Fruit fly (Drosophila melanogaster): ENCODE results near the gene CG45081.
A peak's percentile ranks its signal among the peaks of the same experiment; 100 is the strongest.

Gene CG45081

dm6 chr3L:19293178-19293741 is 27.4 kb downstream of the CG45081 start:
- TF ChIP-seq rn (GFP tag; IDR thresholded peaks at IDR 0.05) = no peak
- no peak for TF ChIP-seq CG10348 (GFP tag; IDR thresholded peaks at IDR 0.05)
- TF ChIP-seq fd96Ca (GFP tag; IDR thresholded peaks at IDR 0.05) = peak; percentile 10; the same call in 1 of the 3 replicates
- TF ChIP-seq CG34367 (tag; optimal IDR thresholded peaks at IDR 0.05) = no peak
- 0 out of 2 replicates have a peak, but pooled peaks have one; percentile 22 for TF ChIP-seq CG12605 (GFP tag; IDR thresholded peaks at IDR 0.05)
- TF ChIP-seq CG8301 (tag; optimal IDR thresholded peaks at IDR 0.05) = no peak
- no peak for TF ChIP-seq gl (tag; optimal IDR thresholded peaks at IDR 0.05)
- peak; percentile 67 for TF ChIP-seq EcR (GFP tag; optimal IDR thresholded peaks at IDR 0.05)

dm6 chr3L:19294235-19294612 is 28.4 kb downstream of the CG45081 start, which contains the start of gene fal:
fal (plus strand) TSS chr3L:19294564.
- no peak for TF ChIP-seq CG17806 (tag; optimal IDR thresholded peaks at IDR 0.05)
- no peak for TF ChIP-seq CG15710 (tag; optimal IDR thresholded peaks at IDR 0.05)
- TF ChIP-seq CG8159 (tag; optimal IDR thresholded peaks at IDR 0.05) = no peak
- no peak for TF ChIP-seq CG32121 (GFP tag; IDR thresholded peaks at IDR 0.05)
- TF ChIP-seq CG13204 (GFP tag; optimal IDR thresholded peaks at IDR 0.05) = no peak
- no peak for TF ChIP-seq D1 (tag; optimal IDR thresholded peaks at IDR 0.05)
- TF ChIP-seq CG8301 (tag; optimal IDR thresholded peaks at IDR 0.05) = no peak
- TF ChIP-seq Pif1B (GFP tag; optimal IDR thresholded peaks at IDR 0.05) = no peak
- no peak for TF ChIP-seq Snoo (tag; optimal IDR thresholded peaks at IDR 0.05)
- TF ChIP-seq CG4496 (GFP tag; IDR thresholded peaks at IDR 0.05) = no peak
- no peak for TF ChIP-seq CG12605 (GFP tag; IDR thresholded peaks at IDR 0.05)
- no peak for TF ChIP-seq CG9948 (tag; optimal IDR thresholded peaks at IDR 0.05)
- no peak for TF ChIP-seq CG34367 (tag; optimal IDR thresholded peaks at IDR 0.05)
- TF ChIP-seq Pif1A (GFP tag; optimal IDR thresholded peaks at IDR 0.05) = no peak
- TF ChIP-seq EcR (GFP tag; optimal IDR thresholded peaks at IDR 0.05) = no peak

dm6 chr3L:19294613-19295299 is 28.9 kb downstream of the CG45081 start:
- TF ChIP-seq CG4496 (GFP tag; IDR thresholded peaks at IDR 0.05) (no peak), Ets98B (GFP tag; IDR thresholded peaks at IDR 0.05) (peak; percentile 33; the same call in 1 of the 2 replicates), EcR (GFP tag; optimal IDR thresholded peaks at IDR 0.05) (no peak), rn (GFP tag; IDR thresholded peaks at IDR 0.05) (no peak), D1 (tag; optimal IDR thresholded peaks at IDR 0.05) (peak; percentile 36), fd96Ca (GFP tag; IDR thresholded peaks at IDR 0.05) (no peak; the same call in 2 of the 3 replicates), CG12605 (GFP tag; IDR thresholded peaks at IDR 0.05) (no peak; the same call in 1 of the 2 replicates), gl (tag; optimal IDR thresholded peaks at IDR 0.05) (no peak), CG32121 (GFP tag; IDR thresholded peaks at IDR 0.05) (peak; percentile 55), Pif1B (GFP tag; optimal IDR thresholded peaks at IDR 0.05) (peak; percentile 32), CG9948 (tag; optimal IDR thresholded peaks at IDR 0.05) (no peak), CG8301 (tag; optimal IDR thresholded peaks at IDR 0.05) (peak; percentile 55), CG8159 (tag; optimal IDR thresholded peaks at IDR 0.05) (no peak)

- TF ChIP-seq gl (tag; optimal IDR thresholded peaks at IDR 0.05) (no peak), CG9948 (tag; optimal IDR thresholded peaks at IDR 0.05) (no peak), Snoo (tag; optimal IDR thresholded peaks at IDR 0.05) (no peak), Pif1B (GFP tag; optimal IDR thresholded peaks at IDR 0.05) (peak; percentile 63), CG12605 (GFP tag; IDR thresholded peaks at IDR 0.05) (peak; percentile 84), CG32121 (GFP tag; IDR thresholded peaks at IDR 0.05) (peak; percentile 93), EcR (GFP tag; optimal IDR thresholded peaks at IDR 0.05) (no peak), CG13204 (GFP tag; optimal IDR thresholded peaks at IDR 0.05) (no peak), rn (GFP tag; IDR thresholded peaks at IDR 0.05) (peak; percentile 75), CG10348 (GFP tag; IDR thresholded peaks at IDR 0.05) (peak; percentile 76), D1 (tag; optimal IDR thresholded peaks at IDR 0.05) (no peak), fd96Ca (GFP tag; IDR thresholded peaks at IDR 0.05) (peak; percentile 81), Pif1A (GFP tag; optimal IDR thresholded peaks at IDR 0.05) (peak; percentile 73), CG4496 (GFP tag; IDR thresholded peaks at IDR 0.05) (peak; percentile 92), CG15710 (tag; optimal IDR thresholded peaks at IDR 0.05) (no peak), CG17806 (tag; optimal IDR thresholded peaks at IDR 0.05) (no peak), CG34367 (tag; optimal IDR thresholded peaks at IDR 0.05) (no peak), Ets98B (GFP tag; IDR thresholded peaks at IDR 0.05) (peak; percentile 92), CG8159 (tag; optimal IDR thresholded peaks at IDR 0.05) (no peak), CG14655 (GFP tag; optimal IDR thresholded peaks at IDR 0.05) (peak; percentile 87), CG8301 (tag; optimal IDR thresholded peaks at IDR 0.05) (peak; percentile 88)
Observed at dm6 chr3L:19314877-19315276, 49.0 kb downstream of the CG45081 start.
